Worm (Caenorhabditis elegans): ENCODE results near the gene nlp-80.

- TF ChIP-seq ama-1 (optimal IDR thresholded peaks at IDR 0.05) (no peak), ceh-13 (GFP tag; optimal IDR thresholded peaks at IDR 0.05) (no peak), ets-7 (tag; optimal IDR thresholded peaks at IDR 0.05) (no peak), B0310.2 (tag; optimal IDR thresholded peaks at IDR 0.05) (no peak), hnd-1 (tag; optimal IDR thresholded peaks at IDR 0.05) (no peak), hmbx-1 (tag; optimal IDR thresholded peaks at IDR 0.05) (no peak)
These were observed 18.3 kb upstream of the nlp-80 start for ce11 chrV:11083691-11084090.
